Fruit fly (Drosophila melanogaster): ENCODE data around the gene CG3078.

CG3078 gene

dm6 chrX:2225138-2225537 is 34.5 kb downstream of the CG3078 start, which contains the start of gene pcx:
pcx (plus strand) TSS chrX:2225296.
- TF ChIP-seq CG12605 (GFP tag; IDR thresholded peaks at IDR 0.05) (no peak), fd96Ca (GFP tag; IDR thresholded peaks at IDR 0.05) (no peak), CG8159 (tag; optimal IDR thresholded peaks at IDR 0.05) (no peak), Snoo (tag; optimal IDR thresholded peaks at IDR 0.05) (no peak), D1 (tag; optimal IDR thresholded peaks at IDR 0.05) (no peak), CG15710 (tag; optimal IDR thresholded peaks at IDR 0.05) (no peak), CG14655 (GFP tag; optimal IDR thresholded peaks at IDR 0.05) (no peak), CG17806 (tag; optimal IDR thresholded peaks at IDR 0.05) (no peak), CG4496 (GFP tag; IDR thresholded peaks at IDR 0.05) (no peak), gl (tag; optimal IDR thresholded peaks at IDR 0.05) (no peak), Pif1B (GFP tag; optimal IDR thresholded peaks at IDR 0.05) (no peak), CG13204 (GFP tag; optimal IDR thresholded peaks at IDR 0.05) (no peak), CG10348 (GFP tag; IDR thresholded peaks at IDR 0.05) (no peak), rn (GFP tag; IDR thresholded peaks at IDR 0.05) (no peak), Ets98B (GFP tag; IDR thresholded peaks at IDR 0.05) (no peak)

- TF ChIP-seq CG8159 (tag; optimal IDR thresholded peaks at IDR 0.05) (no peak), CG8301 (tag; optimal IDR thresholded peaks at IDR 0.05) (no peak), CG10348 (GFP tag; IDR thresholded peaks at IDR 0.05) (no peak), Pif1B (GFP tag; optimal IDR thresholded peaks at IDR 0.05) (no peak), CG9948 (tag; optimal IDR thresholded peaks at IDR 0.05) (no peak), CG12605 (GFP tag; IDR thresholded peaks at IDR 0.05) (no peak), CG13204 (GFP tag; optimal IDR thresholded peaks at IDR 0.05) (no peak), CG4496 (GFP tag; IDR thresholded peaks at IDR 0.05) (no peak), D1 (tag; optimal IDR thresholded peaks at IDR 0.05) (no peak), CG14655 (GFP tag; optimal IDR thresholded peaks at IDR 0.05) (no peak), gl (tag; optimal IDR thresholded peaks at IDR 0.05) (no peak), Pif1A (GFP tag; optimal IDR thresholded peaks at IDR 0.05) (no peak), Ets98B (GFP tag; IDR thresholded peaks at IDR 0.05) (no peak), Snoo (tag; optimal IDR thresholded peaks at IDR 0.05) (no peak), CG15710 (tag; optimal IDR thresholded peaks at IDR 0.05) (no peak), CG17806 (tag; optimal IDR thresholded peaks at IDR 0.05) (no peak), CG32121 (GFP tag; IDR thresholded peaks at IDR 0.05) (no peak)
Measured at dm6 chrX:2223454-2223853, 36.2 kb downstream of the CG3078 start, which contains the start of gene CG14052. CG14052 (plus strand) TSS chrX:2223754.

- peak; percentile 80 for TF ChIP-seq CG34367 (tag; optimal IDR thresholded peaks at IDR 0.05)
- peak; percentile 92 for TF ChIP-seq Pif1A (GFP tag; optimal IDR thresholded peaks at IDR 0.05)
- no peak for TF ChIP-seq CG13204 (GFP tag; optimal IDR thresholded peaks at IDR 0.05)
- TF ChIP-seq Ets98B (GFP tag; IDR thresholded peaks at IDR 0.05) = peak; percentile 88
- peak; percentile 85 for TF ChIP-seq gl (tag; optimal IDR thresholded peaks at IDR 0.05)
- TF ChIP-seq rn (GFP tag; IDR thresholded peaks at IDR 0.05) = peak; percentile 40; the same call in 1 of the 2 replicates
- peak; percentile 79 for TF ChIP-seq CG15710 (tag; optimal IDR thresholded peaks at IDR 0.05)
- TF ChIP-seq fd96Ca (GFP tag; IDR thresholded peaks at IDR 0.05) = peak; percentile 92
- TF ChIP-seq Pif1B (GFP tag; optimal IDR thresholded peaks at IDR 0.05) = peak; percentile 87
- TF ChIP-seq CG14655 (GFP tag; optimal IDR thresholded peaks at IDR 0.05) = peak; percentile 94
- no peak for TF ChIP-seq D1 (tag; optimal IDR thresholded peaks at IDR 0.05)
- peak; percentile 93 for TF ChIP-seq CG8301 (tag; optimal IDR thresholded peaks at IDR 0.05)
- TF ChIP-seq CG4496 (GFP tag; IDR thresholded peaks at IDR 0.05) = peak; percentile 84
- peak; percentile 90 for TF ChIP-seq Snoo (tag; optimal IDR thresholded peaks at IDR 0.05)
- peak; percentile 94 for TF ChIP-seq CG8159 (tag; optimal IDR thresholded peaks at IDR 0.05)
- TF ChIP-seq CG9948 (tag; optimal IDR thresholded peaks at IDR 0.05) = peak; percentile 79
- TF ChIP-seq EcR (GFP tag; optimal IDR thresholded peaks at IDR 0.05) = peak; percentile 72
- TF ChIP-seq CG10348 (GFP tag; IDR thresholded peaks at IDR 0.05) = peak; percentile 34; the same call in 1 of the 2 replicates
- peak; percentile 45; the same call in 1 of the 2 replicates for TF ChIP-seq CG12605 (GFP tag; IDR thresholded peaks at IDR 0.05)
- TF ChIP-seq CG17806 (tag; optimal IDR thresholded peaks at IDR 0.05) = peak; percentile 86
- peak; percentile 90 for TF ChIP-seq CG32121 (GFP tag; IDR thresholded peaks at IDR 0.05)
Measured at dm6 chrX:2222181-2222790, 37.4 kb downstream of the CG3078 start, which contains the start of gene Vinc. Vinc (minus strand) TSS chrX:2222567.

dm6 chrX:2221598-2221997 is 38.1 kb downstream of the CG3078 start:
- TF ChIP-seq CG34367 (tag; optimal IDR thresholded peaks at IDR 0.05) = no peak
- no peak for TF ChIP-seq Ets98B (GFP tag; IDR thresholded peaks at IDR 0.05)
- no peak for TF ChIP-seq CG32121 (GFP tag; IDR thresholded peaks at IDR 0.05)

dm6 chrX:2219899-2220298 is 39.8 kb downstream of the CG3078 start:
- TF ChIP-seq rn (GFP tag; IDR thresholded peaks at IDR 0.05) (no peak), Pif1B (GFP tag; optimal IDR thresholded peaks at IDR 0.05) (no peak), Ets98B (GFP tag; IDR thresholded peaks at IDR 0.05) (peak; percentile 56; the same call in 1 of the 2 replicates), CG8301 (tag; optimal IDR thresholded peaks at IDR 0.05) (peak; percentile 57), CG12605 (GFP tag; IDR thresholded peaks at IDR 0.05) (no peak), CG13204 (GFP tag; optimal IDR thresholded peaks at IDR 0.05) (no peak), Pif1A (GFP tag; optimal IDR thresholded peaks at IDR 0.05) (peak; percentile 41), EcR (GFP tag; optimal IDR thresholded peaks at IDR 0.05) (no peak), D1 (tag; optimal IDR thresholded peaks at IDR 0.05) (no peak), CG9948 (tag; optimal IDR thresholded peaks at IDR 0.05) (peak; percentile 20), CG15710 (tag; optimal IDR thresholded peaks at IDR 0.05) (no peak), CG17806 (tag; optimal IDR thresholded peaks at IDR 0.05) (peak; percentile 21), CG4496 (GFP tag; IDR thresholded peaks at IDR 0.05) (peak; percentile 56; the same call in 1 of the 3 replicates), CG32121 (GFP tag; IDR thresholded peaks at IDR 0.05) (no peak), CG10348 (GFP tag; IDR thresholded peaks at IDR 0.05) (no peak), Snoo (tag; optimal IDR thresholded peaks at IDR 0.05) (no peak), CG34367 (tag; optimal IDR thresholded peaks at IDR 0.05) (no peak), CG14655 (GFP tag; optimal IDR thresholded peaks at IDR 0.05) (peak; percentile 50), CG8159 (tag; optimal IDR thresholded peaks at IDR 0.05) (peak; percentile 13), fd96Ca (GFP tag; IDR thresholded peaks at IDR 0.05) (peak; percentile 44; the same call in 2 of the 3 replicates), gl (tag; optimal IDR thresholded peaks at IDR 0.05) (no peak)
